Fruit fly (Drosophila melanogaster) whole organism, adult: Measurements from ENCODE around the gene Cp19.

Experiments
- CG11617 ChIP-seq: fragments of 200-800 bp; sonication (Bioruptor generic); optimal IDR thresholded peaks from 2 replicates; lab custom pipeline; 2017; ENCODE audit warnings: mild to moderate bottlenecking, missing biosample characterization, missing genetic modification reagents, missing genetic modification characterization
- CG12768 ChIP-seq: fragments of 200-800 bp; sonication (Bioruptor generic); optimal IDR thresholded peaks from 2 replicates; lab custom pipeline; 2017; ENCODE audit warnings: missing biosample characterization, missing genetic modification characterization, mild to moderate bottlenecking, moderate library complexity, missing genetic modification reagents
- CG14711 ChIP-seq: fragments of 200-800 bp; sonication (Bioruptor generic); optimal IDR thresholded peaks from 2 replicates; lab custom pipeline; 2018; ENCODE audit warnings: missing biosample characterization, mild to moderate bottlenecking, missing genetic modification characterization, moderate library complexity
- CG1620 ChIP-seq: fragments of 200-800 bp; sonication (Bioruptor generic); optimal IDR thresholded peaks from 2 replicates; lab custom pipeline; 2016; ENCODE audit warnings: missing biosample characterization, missing genetic modification characterization
- CG33017 ChIP-seq: fragments of 200-800 bp; sonication (Bioruptor generic); optimal IDR thresholded peaks from 2 replicates; lab custom pipeline; 2018; ENCODE audit warnings: missing biosample characterization, mild to moderate bottlenecking, missing genetic modification characterization, moderate library complexity
- CG5204 ChIP-seq: fragments of 200-800 bp; sonication (Bioruptor generic); optimal IDR thresholded peaks from 2 replicates; lab custom pipeline; 2016; ENCODE audit warnings: missing biosample characterization, missing genetic modification characterization
- CG7045 ChIP-seq: fragments of 200-800 bp; sonication (Bioruptor generic); optimal IDR thresholded peaks from 2 replicates; lab custom pipeline; 2017; ENCODE audit warnings: missing biosample characterization, mild to moderate bottlenecking, missing genetic modification characterization
- CG7101 ChIP-seq: fragments of 200-800 bp; sonication (Bioruptor generic); optimal IDR thresholded peaks from 2 replicates; lab custom pipeline; 2018; ENCODE audit warnings: missing biosample characterization, mild to moderate bottlenecking, missing genetic modification characterization, moderate library complexity
- Clk ChIP-seq: fragments of 200-800 bp; sonication (Bioruptor generic); optimal IDR thresholded peaks from 2 replicates; lab custom pipeline; 2017; ENCODE audit warnings: missing biosample characterization, missing genetic modification characterization
- Crg-1 ChIP-seq: fragments of 200-800 bp; sonication (Bioruptor generic); optimal IDR thresholded peaks from 2 replicates; lab custom pipeline; 2016; ENCODE audit warnings: missing biosample characterization, missing genetic modification characterization
- Hr96 ChIP-seq: fragments of 200-800 bp; sonication (Bioruptor generic); optimal IDR thresholded peaks from 2 replicates; lab custom pipeline; 2016; ENCODE audit warnings: missing biosample characterization, missing genetic modification characterization
- Mnt ChIP-seq: fragments of 200-800 bp; sonication (Bioruptor generic); optimal IDR thresholded peaks from 2 replicates; lab custom pipeline; 2016; ENCODE audit warnings: missing biosample characterization, mild to moderate bottlenecking, missing genetic modification characterization
- bab1 ChIP-seq: fragments of 200-800 bp; sonication (Bioruptor generic); optimal IDR thresholded peaks from 3 replicates; lab custom pipeline; 2019; ENCODE audit warnings: missing biosample characterization, mild to moderate bottlenecking, missing genetic modification characterization, moderate library complexity
- cic ChIP-seq: fragments of 200-800 bp; sonication (Bioruptor generic); optimal IDR thresholded peaks from 2 replicates; lab custom pipeline; 2017; ENCODE audit warnings: missing biosample characterization, mild to moderate bottlenecking, missing genetic modification characterization, moderate library complexity
- cnc ChIP-seq, 2 experiments: fragments of >200 bp; optimal IDR thresholded peaks; 2 replicates each; lab custom pipeline; 2017
- kay ChIP-seq: fragments of 200-800 bp; sonication (Bioruptor generic); peaks from one replicate; lab custom pipeline; 2016; ENCODE audit warnings: missing biosample characterization, missing genetic modification characterization, borderline replicate concordance
- ovo ChIP-seq: fragments of 200-800 bp; sonication (Bioruptor generic); optimal IDR thresholded peaks from 2 replicates; lab custom pipeline; 2016; ENCODE audit warnings: missing biosample characterization, missing genetic modification characterization
- pad ChIP-seq: fragments of 200-800 bp; sonication (Bioruptor generic); optimal IDR thresholded peaks from 3 replicates; lab custom pipeline; 2017; ENCODE audit warnings: missing biosample characterization, missing genetic modification characterization, mild to moderate bottlenecking, moderate library complexity, missing genetic modification reagents
- tj ChIP-seq: fragments of 200-800 bp; sonication (Bioruptor generic); optimal IDR thresholded peaks from 3 replicates; lab custom pipeline; 2017; ENCODE audit warnings: missing biosample characterization, mild to moderate bottlenecking, missing genetic modification characterization, moderate library complexity
- toe ChIP-seq: fragments of 200-800 bp; sonication (Bioruptor generic); optimal IDR thresholded peaks from 2 replicates; lab custom pipeline; 2016; ENCODE audit warnings: missing biosample characterization, missing genetic modification characterization

The Cp19 gene

DNA sequence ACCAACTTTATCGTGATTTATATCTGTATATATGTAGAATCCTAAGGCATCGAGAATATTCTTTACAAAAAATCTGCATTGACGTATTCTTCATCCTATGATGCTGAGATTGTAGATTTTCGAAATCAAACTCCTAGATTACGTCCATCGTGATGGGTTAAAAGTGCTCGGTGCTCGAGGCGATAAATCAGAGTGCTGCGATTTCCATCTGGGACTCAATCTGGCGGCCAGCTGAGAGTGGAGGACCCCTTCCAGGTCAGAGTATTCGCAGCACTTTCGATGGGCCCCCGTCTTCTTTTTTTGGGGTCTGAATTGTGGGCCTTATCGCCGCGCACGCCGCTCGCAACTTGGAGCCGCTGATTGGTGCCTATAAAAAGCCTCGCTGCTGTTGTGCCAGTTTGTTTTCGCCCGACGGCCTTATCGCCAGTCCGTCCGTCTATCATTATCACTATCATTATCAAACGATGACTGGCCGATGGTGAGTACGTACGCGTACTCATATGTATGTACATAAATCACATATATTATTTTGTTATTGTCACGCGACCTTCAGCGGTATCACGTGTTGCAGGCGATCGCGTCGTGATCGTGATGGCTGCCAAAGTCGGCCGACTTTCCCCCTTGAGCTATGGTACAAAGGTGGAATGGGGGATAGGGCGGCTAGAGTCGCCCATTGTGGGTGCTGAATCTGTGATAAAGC is 24.8 kb upstream of the Cp19 start:
- no peak for TF ChIP-seq Clk (GFP tag; lab: Kevin White, UChicago)
- TF ChIP-seq CG12768 (GFP tag; lab: Kevin White, UChicago): peak; percentile 21
- no peak for TF ChIP-seq CG14711 (tag; lab: Kevin White, UChicago)
- TF ChIP-seq CG11617 (GFP tag; lab: Kevin White, UChicago): no peak
- TF ChIP-seq Crg-1 (GFP tag; lab: Kevin White, UChicago): no peak
- TF ChIP-seq CG5204 (GFP tag; lab: Kevin White, UChicago): peak; percentile 21
- no peak for TF ChIP-seq pad (GFP tag; lab: Kevin White, UChicago)
- TF ChIP-seq CG1620 (GFP tag; lab: Kevin White, UChicago): no peak
- TF ChIP-seq tj (GFP tag; lab: Kevin White, UChicago): no peak
- peak; percentile 7 for TF ChIP-seq CG33017 (tag; lab: Kevin White, UChicago)
- no peak for TF ChIP-seq CG7045 (GFP tag; lab: Kevin White, UChicago)
- no peak for TF ChIP-seq toe (GFP tag; lab: Kevin White, UChicago)
- peak; percentile 64 for TF ChIP-seq bab1 (GFP tag; lab: Kevin White, UChicago)
- TF ChIP-seq CG7101: no peak
- no peak for TF ChIP-seq ovo (GFP tag; lab: Kevin White, UChicago)
- peak; percentile 82 for TF ChIP-seq kay (GFP tag; lab: Kevin White, UChicago)
- TF ChIP-seq Mnt: peak; percentile 14
- TF ChIP-seq Hr96 (GFP tag; lab: Kevin White, UChicago): no peak
- peak; percentile 47 to 49 for TF ChIP-seq cnc (optimal IDR thresholded peaks at IDR 0.05; lab: Kevin White, UChicago)
- peak; percentile 60 for TF ChIP-seq cic

dm6 chr3L:8707075-8707474 is 22.6 kb upstream of the Cp19 start:
- TF ChIP-seq cic (no peak), Clk (GFP tag; lab: Kevin White, UChicago) (no peak), Hr96 (GFP tag; lab: Kevin White, UChicago) (no peak), kay (GFP tag; lab: Kevin White, UChicago) (no peak), tj (GFP tag; lab: Kevin White, UChicago) (no peak), bab1 (GFP tag; lab: Kevin White, UChicago) (no peak), CG5204 (GFP tag; lab: Kevin White, UChicago) (no peak), CG14711 (tag; lab: Kevin White, UChicago) (no peak), CG7101 (no peak), pad (GFP tag; lab: Kevin White, UChicago) (no peak), cnc (optimal IDR thresholded peaks at IDR 0.05; lab: Kevin White, UChicago) (no peak), CG7045 (GFP tag; lab: Kevin White, UChicago) (no peak), CG33017 (tag; lab: Kevin White, UChicago) (no peak), toe (GFP tag; lab: Kevin White, UChicago) (no peak), CG1620 (GFP tag; lab: Kevin White, UChicago) (no peak), CG12768 (GFP tag; lab: Kevin White, UChicago) (no peak), Crg-1 (GFP tag; lab: Kevin White, UChicago) (no peak), Mnt (no peak)

DNA sequence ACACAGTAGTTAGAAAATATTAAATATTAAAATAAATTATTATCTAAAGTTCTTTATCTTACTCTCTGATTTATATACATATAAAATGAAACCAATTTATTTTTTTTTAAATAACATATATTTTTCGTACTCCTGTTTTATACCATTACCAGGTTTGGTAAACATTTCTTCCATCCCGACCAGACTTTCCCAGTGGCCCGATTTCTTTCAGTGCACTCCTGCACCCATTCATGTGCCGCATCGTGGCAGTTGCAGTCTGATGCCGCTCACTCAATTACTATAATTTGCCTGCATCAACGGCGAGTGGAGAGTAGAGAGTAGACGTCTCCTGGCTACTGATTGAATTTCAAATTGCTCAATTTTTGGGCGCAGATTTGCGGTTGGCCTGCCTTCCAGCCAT is 21.8 kb upstream of the Cp19 start:
- TF ChIP-seq CG7101: no peak
- TF ChIP-seq cnc (optimal IDR thresholded peaks at IDR 0.05; lab: Kevin White, UChicago): no peak
- no peak for TF ChIP-seq tj (GFP tag; lab: Kevin White, UChicago)
- TF ChIP-seq cic: no peak
- no peak for TF ChIP-seq CG5204 (GFP tag; lab: Kevin White, UChicago)
- TF ChIP-seq CG11617 (GFP tag; lab: Kevin White, UChicago): no peak
- no peak for TF ChIP-seq Hr96 (GFP tag; lab: Kevin White, UChicago)
- no peak for TF ChIP-seq CG14711 (tag; lab: Kevin White, UChicago)
- TF ChIP-seq pad (GFP tag; lab: Kevin White, UChicago): no peak
- TF ChIP-seq CG7045 (GFP tag; lab: Kevin White, UChicago): no peak
- no peak for TF ChIP-seq Mnt
- no peak for TF ChIP-seq toe (GFP tag; lab: Kevin White, UChicago)
- TF ChIP-seq CG12768 (GFP tag; lab: Kevin White, UChicago): no peak

- no peak for TF ChIP-seq CG1620 (GFP tag; lab: Kevin White, UChicago)
These were observed 20.8 kb upstream of the Cp19 start for dm6 chr3L:8708856-8709255.

DNA sequence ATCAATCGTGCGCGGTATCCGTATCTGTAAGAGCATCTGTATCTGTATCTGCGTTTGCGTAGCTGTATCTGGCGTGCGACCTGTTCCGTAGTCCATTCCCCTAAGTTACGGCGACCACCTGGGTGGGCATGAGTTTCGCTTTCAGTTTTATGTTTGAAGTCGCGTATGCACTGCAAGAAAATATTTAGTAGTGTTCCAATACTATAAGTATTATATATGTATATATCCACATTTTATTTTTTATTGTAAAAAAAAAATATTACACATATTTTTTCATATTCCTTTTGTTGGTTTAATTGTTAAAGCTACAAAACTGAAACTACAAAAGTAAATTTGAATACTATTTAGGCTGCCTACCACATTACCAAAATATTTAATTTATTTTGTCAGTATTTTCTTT is 16.8 kb upstream of the Cp19 start:
- no peak for TF ChIP-seq toe (GFP tag; lab: Kevin White, UChicago)
- TF ChIP-seq kay (GFP tag; lab: Kevin White, UChicago): no peak
- no peak for TF ChIP-seq CG7045 (GFP tag; lab: Kevin White, UChicago)
- no peak for TF ChIP-seq cic
- no peak for TF ChIP-seq CG14711 (tag; lab: Kevin White, UChicago)

dm6 chr3L:8716013-8716412 is 13.7 kb upstream of the Cp19 start:
- TF ChIP-seq pad (GFP tag; lab: Kevin White, UChicago) (no peak), CG11617 (GFP tag; lab: Kevin White, UChicago) (no peak), bab1 (GFP tag; lab: Kevin White, UChicago) (no peak), Crg-1 (GFP tag; lab: Kevin White, UChicago) (no peak), tj (GFP tag; lab: Kevin White, UChicago) (no peak), CG12768 (GFP tag; lab: Kevin White, UChicago) (no peak), Hr96 (GFP tag; lab: Kevin White, UChicago) (no peak), CG7101 (no peak), kay (GFP tag; lab: Kevin White, UChicago) (no peak), cic (no peak), Clk (GFP tag; lab: Kevin White, UChicago) (no peak), toe (GFP tag; lab: Kevin White, UChicago) (no peak), CG33017 (tag; lab: Kevin White, UChicago) (no peak), cnc (optimal IDR thresholded peaks at IDR 0.05; lab: Kevin White, UChicago) (no peak), CG14711 (tag; lab: Kevin White, UChicago) (no peak), CG7045 (GFP tag; lab: Kevin White, UChicago) (no peak), CG1620 (GFP tag; lab: Kevin White, UChicago) (no peak)
